Fruit fly (Drosophila melanogaster) S2 (cell line): ENCODE results near the gene DENR.

Experiments used
- CG8478 ChIP-seq: fragments of >200 bp; optimal IDR thresholded peaks from 2 replicates; lab custom pipeline; 2018
- CTCF ChIP-seq, 2 experiments: fragments of >200 bp; optimal IDR thresholded peaks; 2 replicates each; lab custom pipeline; 2018

dm6 chrX:16930465-16931286 is 44.3 kb upstream of the DENR start:
- TF ChIP-seq CTCF (optimal IDR thresholded peaks at IDR 0.05; lab: Kevin White, UChicago) (no peak), CG8478 (lab: Kevin White, UChicago) (no peak)
